Worm (Caenorhabditis elegans) whole organism, mixed stage, embryonic: ENCODE measurements around the gene C01C4.3.

Source experiments
- ces-1 ChIP-seq: fragments of 150-350 bp; optimal IDR thresholded peaks from 2 replicates; lab custom pipeline; 2014; ENCODE audit warnings: missing biosample characterization, missing genetic modification reagents, missing genetic modification characterization
- pha-4 ChIP-seq: fragments of 150-350 bp; optimal IDR thresholded peaks from 2 replicates; lab custom pipeline; 2018; ENCODE audit warnings: missing biosample characterization, missing genetic modification reagents, missing genetic modification characterization
- snpc-4 ChIP-seq: fragments of 150-350 bp; optimal IDR thresholded peaks from 2 replicates; lab custom pipeline; 2014; ENCODE audit warnings: missing biosample characterization, missing genetic modification characterization
- ztf-11 ChIP-seq: fragments of 150-350 bp; optimal IDR thresholded peaks from 2 replicates; lab custom pipeline; 2014; ENCODE audit warnings: missing biosample characterization, missing genetic modification characterization

- TF ChIP-seq pha-4 (tag; lab: Kevin White, UChicago) (no peak), ztf-11 (tag; lab: Kevin White, UChicago) (no peak), snpc-4 (tag; lab: Kevin White, UChicago) (no peak), ces-1 (no peak)
Observed at ce11 chrX:3759345-3759744, 62.6 kb downstream of the C01C4.3 start, which contains the start of gene T14G12.6.
